Fruit fly (Drosophila melanogaster): ENCODE measurements around the gene Rsf1.

Rsf1 gene

dm6 chr2L:10250441-10250847 is 12.9 kb downstream of the Rsf1 start, which contains the start of the genes bsk and CG31717 (continued):
- peak; percentile 2 for TF ChIP-seq nom (GFP tag; optimal IDR thresholded peaks at IDR 0.05)
- no peak for TF ChIP-seq ssp (GFP tag; IDR thresholded peaks at IDR 0.05)
- peak; percentile 44; the same call in 1 of the 3 replicates for TF ChIP-seq CG16813 (GFP tag; IDR thresholded peaks at IDR 0.05; ENCODE audit: partially characterized antibody)
- TF ChIP-seq Side (GFP tag; optimal IDR thresholded peaks at IDR 0.05), result no peak
- no peak for TF ChIP-seq CG9437 (GFP tag; optimal IDR thresholded peaks at IDR 0.05)
- TF ChIP-seq Opbp (GFP tag; IDR thresholded peaks at IDR 0.05; ENCODE audit: partially characterized antibody), result no peak
- peak; percentile 5 for TF ChIP-seq B-H2 (GFP tag; optimal IDR thresholded peaks at IDR 0.05)
- no peak for TF ChIP-seq CG18476 (GFP tag; optimal IDR thresholded peaks at IDR 0.05)
- TF ChIP-seq CG6854 (GFP tag; optimal IDR thresholded peaks at IDR 0.05), result no peak
- peak; percentile 87 for TF ChIP-seq Sry-δ (GFP tag; optimal IDR thresholded peaks at IDR 0.05)
- TF ChIP-seq en (GFP tag; optimal IDR thresholded peaks at IDR 0.05), result no peak
- TF ChIP-seq CG5245 (GFP tag; optimal IDR thresholded peaks at IDR 0.05), result no peak
- no peak for TF ChIP-seq CG3407 (GFP tag; optimal IDR thresholded peaks at IDR 0.05)
- TF ChIP-seq HmgZ (tag; optimal IDR thresholded peaks at IDR 0.05), result peak; percentile 15
- TF ChIP-seq hb (GFP tag; IDR thresholded peaks at IDR 0.05; ENCODE audit: partially characterized antibody), result no peak
- no peak for TF ChIP-seq Oli (tag; optimal IDR thresholded peaks at IDR 0.05)
- TF ChIP-seq danr (GFP tag; IDR thresholded peaks at IDR 0.05), result no peak
- TF ChIP-seq knrl (GFP tag; IDR thresholded peaks at IDR 0.05; ENCODE audit: partially characterized antibody), result no peak; the same call in 2 of the 3 replicates
- TF ChIP-seq cas (GFP tag; IDR thresholded peaks at IDR 0.05), result no peak
- TF ChIP-seq CG3065 (GFP tag; optimal IDR thresholded peaks at IDR 0.05), result no peak
- peak; percentile 77 for TF ChIP-seq BEAF-32 (GFP tag; optimal IDR thresholded peaks at IDR 0.05)
- no peak for TF ChIP-seq Abd-B (GFP tag; optimal IDR thresholded peaks at IDR 0.05)
- TF ChIP-seq CG10543 (GFP tag; optimal IDR thresholded peaks at IDR 0.05), result no peak
- TF ChIP-seq CG6654 (GFP tag; optimal IDR thresholded peaks at IDR 0.05), result no peak
- TF ChIP-seq CG10366 (GFP tag; IDR thresholded peaks at IDR 0.05), result no peak
- no peak; the same call in 1 of the 2 replicates for TF ChIP-seq amos (GFP tag; IDR thresholded peaks at IDR 0.05; ENCODE audit: partially characterized antibody)
- no peak for TF ChIP-seq Poxn (GFP tag; IDR thresholded peaks at IDR 0.05)
- no peak for TF ChIP-seq Gug (GFP tag; IDR thresholded peaks at IDR 0.05)
- TF ChIP-seq NC2β (GFP tag; optimal IDR thresholded peaks at IDR 0.05), result no peak
- TF ChIP-seq Drgx (GFP tag; IDR thresholded peaks at IDR 0.05), result no peak
- TF ChIP-seq CG9817 (tag; optimal IDR thresholded peaks at IDR 0.05), result no peak
- peak; percentile 78 for TF ChIP-seq CG2116 (GFP tag; optimal IDR thresholded peaks at IDR 0.05)
- TF ChIP-seq CG4820 (GFP tag; optimal IDR thresholded peaks at IDR 0.05), result no peak
- no peak for TF ChIP-seq gt (GFP tag; IDR thresholded peaks at IDR 0.05)
- TF ChIP-seq CG8924 (tag; optimal IDR thresholded peaks at IDR 0.05), result peak; percentile 73
- peak; percentile 82 for TF ChIP-seq trem (tag; optimal IDR thresholded peaks at IDR 0.05)
- peak; percentile 81 for TF ChIP-seq pzg (GFP tag; optimal IDR thresholded peaks at IDR 0.05)
- no peak for TF ChIP-seq CG5953 (GFP tag; IDR thresholded peaks at IDR 0.05)
- TF ChIP-seq eyg (GFP tag; optimal IDR thresholded peaks at IDR 0.05), result no peak
- no peak for TF ChIP-seq unpg (GFP tag; optimal IDR thresholded peaks at IDR 0.05)
- TF ChIP-seq ERR (GFP tag; optimal IDR thresholded peaks at IDR 0.05), result no peak
- TF ChIP-seq row (GFP tag; IDR thresholded peaks at IDR 0.05), result peak; percentile 65
- no peak for TF ChIP-seq sna (GFP tag; IDR thresholded peaks at IDR 0.05; ENCODE audit: partially characterized antibody)
- no peak for TF ChIP-seq CG9932 (GFP tag; IDR thresholded peaks at IDR 0.05)
- no peak for TF ChIP-seq kni (GFP tag; optimal IDR thresholded peaks at IDR 0.05)
- TF ChIP-seq sens (GFP tag), result peak; percentile 68
- TF ChIP-seq so (GFP tag; IDR thresholded peaks at IDR 0.05), result no peak
- no peak for TF ChIP-seq Myb (GFP tag; optimal IDR thresholded peaks at IDR 0.05)
- TF ChIP-seq gfzf (GFP tag; optimal IDR thresholded peaks at IDR 0.05), result peak; percentile 78
- TF ChIP-seq Asciz (GFP tag; optimal IDR thresholded peaks at IDR 0.05), result no peak
- no peak for TF ChIP-seq Ssrp (tag; optimal IDR thresholded peaks at IDR 0.05)

Data from whole organism, embryonic.